Fruit fly (Drosophila melanogaster) Kc167 (cell line): ENCODE results near the gene Gk2.

Source experiments
- h ChIP-seq: fragments of >200 bp; optimal IDR thresholded peaks from 3 replicates; lab custom pipeline; 2018; ENCODE audit warnings: missing external identifiers
- insv ChIP-seq: fragments of >200 bp; optimal IDR thresholded peaks from 3 replicates; lab custom pipeline; 2018; ENCODE audit warnings: missing external identifiers

DNA sequence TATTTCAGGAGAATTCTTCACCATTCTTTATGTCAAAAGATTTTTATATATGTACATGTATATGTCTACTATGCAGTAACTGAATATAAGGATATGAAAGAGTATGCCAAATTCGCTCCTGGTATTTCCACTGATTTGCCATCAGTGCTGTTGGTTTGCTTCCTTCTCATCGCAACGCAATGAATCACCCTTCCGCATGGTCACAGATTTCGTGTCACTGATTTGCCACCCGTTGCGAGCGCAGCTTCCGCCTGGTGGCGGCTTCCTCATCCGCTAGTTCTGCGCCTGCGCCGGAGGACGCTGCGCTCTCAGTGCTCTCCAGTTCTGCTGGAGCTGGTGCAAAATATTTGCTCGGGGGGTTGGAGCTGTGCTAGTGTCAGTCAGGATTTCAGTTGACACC lies 10.0 kb downstream of the Gk2 start:
- TF ChIP-seq insv (lab: Kevin White, UChicago) (no peak), h (lab: Kevin White, UChicago) (no peak)
